Worm (Caenorhabditis elegans): ENCODE data around the gene nsph-3.1.

- TF ChIP-seq snpc-4 (tag; optimal IDR thresholded peaks at IDR 0.05): no peak
- no peak for TF ChIP-seq unc-62 (GFP tag; optimal IDR thresholded peaks at IDR 0.05)
- no peak for TF ChIP-seq ztf-1 (GFP tag; conservative IDR thresholded peaks at IDR 0.05)
- TF ChIP-seq alr-1 (tag; optimal IDR thresholded peaks at IDR 0.05): no peak
- TF ChIP-seq lin-13 (GFP tag; optimal IDR thresholded peaks at IDR 0.05): no peak
- no peak for TF ChIP-seq ceh-16 (tag; optimal IDR thresholded peaks at IDR 0.05)
These were observed 16.7 kb downstream of the nsph-3.1 start, which contains the start of the genes aqp-3 and Y69E1A.8 for ce11 chrIV:10966359-10966758.
